Fruit fly (Drosophila melanogaster) whole organism, prepupa: ENCODE measurements around the gene CG42271.

Experiments
- Blimp-1 ChIP-seq: fragments of 200-800 bp; sonication (Bioruptor generic); optimal IDR thresholded peaks from 3 replicates; lab custom pipeline; 2017; ENCODE audit warnings: missing biosample characterization, missing genetic modification characterization, mild to moderate bottlenecking, moderate library complexity, missing genetic modification reagents
- CG10631 ChIP-seq: fragments of 200-800 bp; sonication (Bioruptor generic); optimal IDR thresholded peaks from 2 replicates; lab custom pipeline; 2016; ENCODE audit warnings: missing biosample characterization, missing genetic modification characterization
- CG11294 ChIP-seq: fragments of 200-800 bp; sonication (Bioruptor generic); IDR thresholded peaks from 2 replicates; pipeline ENCODE4 v1.3.6; 2022; ENCODE audit warnings: missing biosample characterization, missing genetic modification characterization
- CG11762 ChIP-seq: fragments of 200-800 bp; sonication (Bioruptor generic); optimal IDR thresholded peaks from 3 replicates; lab custom pipeline; 2016; ENCODE audit warnings: missing biosample characterization, missing genetic modification characterization; ENCODE audit not compliant: insufficient read depth
- CG11902 ChIP-seq: fragments of 200-800 bp; sonication (Bioruptor generic); optimal IDR thresholded peaks from 3 replicates; lab custom pipeline; 2016; ENCODE audit warnings: missing biosample characterization, missing genetic modification characterization
- CG1621 ChIP-seq: fragments of 200-800 bp; sonication (Bioruptor generic); optimal IDR thresholded peaks from 3 replicates; lab custom pipeline; 2018; ENCODE audit warnings: missing biosample characterization, mild to moderate bottlenecking, missing genetic modification characterization
- CG16779 ChIP-seq: fragments of 200-800 bp; sonication (Bioruptor generic); optimal IDR thresholded peaks from 3 replicates; lab custom pipeline; 2017; ENCODE audit warnings: missing biosample characterization, mild to moderate bottlenecking, missing genetic modification characterization
- CG3032 ChIP-seq: fragments of 200-800 bp; optimal IDR thresholded peaks from 2 replicates; lab custom pipeline; 2019; ENCODE audit warnings: missing biosample characterization, mild to moderate bottlenecking, missing genetic modification characterization, moderate library complexity
- CG31627 ChIP-seq: fragments of 200-800 bp; sonication (Bioruptor generic); optimal IDR thresholded peaks from 3 replicates; lab custom pipeline; 2016; ENCODE audit warnings: missing biosample characterization, missing genetic modification characterization
- CG32006 ChIP-seq: fragments of 200-800 bp; sonication (Bioruptor generic); optimal IDR thresholded peaks from 3 replicates; lab custom pipeline; 2017; ENCODE audit warnings: missing biosample characterization, mild to moderate bottlenecking, missing genetic modification characterization
- CG34406 ChIP-seq: fragments of 200-800 bp; sonication (Bioruptor generic); optimal IDR thresholded peaks from 3 replicates; lab custom pipeline; 2016; ENCODE audit warnings: missing biosample characterization, missing genetic modification characterization
- CG3919 ChIP-seq: fragments of 200-800 bp; sonication (Bioruptor generic); optimal IDR thresholded peaks from 3 replicates; lab custom pipeline; 2016; ENCODE audit warnings: missing biosample characterization, missing genetic modification characterization
- CG4318 ChIP-seq: fragments of 200-800 bp; sonication (Bioruptor generic); optimal IDR thresholded peaks from 3 replicates; lab custom pipeline; 2017; ENCODE audit warnings: missing biosample characterization, mild to moderate bottlenecking, missing genetic modification characterization
- CG6163 ChIP-seq: fragments of 200-800 bp; sonication (Bioruptor generic); IDR thresholded peaks from 3 replicates; pipeline ENCODE4 v1.3.6; 2022; ENCODE audit warnings: missing biosample characterization, missing genetic modification characterization
- CG6276 ChIP-seq: fragments of 200-800 bp; sonication (Bioruptor generic); optimal IDR thresholded peaks from 2 replicates; lab custom pipeline; 2017; ENCODE audit warnings: missing biosample characterization, mild to moderate bottlenecking, missing genetic modification characterization
- CG6792 ChIP-seq: fragments of 200-800 bp; sonication (Bioruptor generic); optimal IDR thresholded peaks from 3 replicates; lab custom pipeline; 2016; ENCODE audit warnings: missing biosample characterization, missing genetic modification characterization
- CG6808 ChIP-seq: fragments of 200-800 bp; sonication (Bioruptor generic); optimal IDR thresholded peaks from 3 replicates; lab custom pipeline; 2017; ENCODE audit warnings: missing biosample characterization, missing genetic modification characterization, mild to moderate bottlenecking, moderate library complexity, missing genetic modification reagents
- CG6854 ChIP-seq: fragments of 200-800 bp; sonication (Bioruptor generic); optimal IDR thresholded peaks from 2 replicates; lab custom pipeline; 2017; ENCODE audit warnings: missing biosample characterization, mild to moderate bottlenecking, missing genetic modification characterization
- CG7368 ChIP-seq: fragments of 200-800 bp; sonication (Bioruptor generic); optimal IDR thresholded peaks from 3 replicates; lab custom pipeline; 2016; ENCODE audit warnings: missing biosample characterization, missing genetic modification characterization
- CG8119 ChIP-seq: fragments of 200-800 bp; sonication (Bioruptor generic); IDR thresholded peaks from 3 replicates; pipeline ENCODE4 v1.3.6; 2022; ENCODE audit warnings: missing biosample characterization, missing genetic modification characterization
- CG8319 ChIP-seq: fragments of 200-800 bp; sonication (Bioruptor generic); optimal IDR thresholded peaks from 3 replicates; lab custom pipeline; 2016; ENCODE audit warnings: missing biosample characterization, missing genetic modification characterization
- CG9139 ChIP-seq: fragments of 200-800 bp; sonication (Bioruptor generic); optimal IDR thresholded peaks from 3 replicates; lab custom pipeline; 2017; ENCODE audit warnings: missing biosample characterization, mild to moderate bottlenecking, missing genetic modification characterization
- Eip75B ChIP-seq: fragments of 200-800 bp; sonication (Bioruptor generic); optimal IDR thresholded peaks from 3 replicates; lab custom pipeline; 2016; ENCODE audit warnings: missing biosample characterization, missing genetic modification characterization
- Eip78C ChIP-seq: fragments of 200-800 bp; sonication (Bioruptor generic); peaks from one replicate; lab custom pipeline; 2016; ENCODE audit warnings: missing biosample characterization, missing genetic modification characterization
- Ets21C ChIP-seq: fragments of 200-800 bp; sonication (Bioruptor generic); optimal IDR thresholded peaks from 3 replicates; lab custom pipeline; 2016; ENCODE audit warnings: missing biosample characterization, missing genetic modification characterization
- Ets96B ChIP-seq: fragments of 200-800 bp; optimal IDR thresholded peaks from 2 replicates; lab custom pipeline; 2019; ENCODE audit warnings: missing biosample characterization, mild to moderate bottlenecking, missing genetic modification characterization, moderate library complexity
- Gug ChIP-seq: fragments of 200-800 bp; sonication (Bioruptor generic); IDR thresholded peaks from 2 replicates; pipeline ENCODE4 v1.3.6; 2022; ENCODE audit warnings: missing biosample characterization, missing genetic modification characterization
- Hr38 ChIP-seq: sonication (Bioruptor generic); optimal IDR thresholded peaks from 2 replicates; lab custom pipeline; 2016; ENCODE audit warnings: missing biosample characterization, missing genetic modification characterization
- Hr39 ChIP-seq: fragments of 200-800 bp; sonication (Bioruptor generic); optimal IDR thresholded peaks from 2 replicates; lab custom pipeline; 2016; ENCODE audit warnings: missing biosample characterization, missing genetic modification characterization
- Hr4 ChIP-seq: fragments of 200-800 bp; sonication (Bioruptor generic); optimal IDR thresholded peaks from 3 replicates; lab custom pipeline; 2016; ENCODE audit warnings: missing biosample characterization, missing genetic modification characterization
- Lpt ChIP-seq: fragments of 200-800 bp; sonication (Bioruptor generic); optimal IDR thresholded peaks from 3 replicates; lab custom pipeline; 2016; ENCODE audit warnings: missing biosample characterization, missing genetic modification characterization
- Smox ChIP-seq: fragments of 200-800 bp; sonication (Bioruptor generic); optimal IDR thresholded peaks from 3 replicates; lab custom pipeline; 2016; ENCODE audit warnings: missing biosample characterization, missing genetic modification characterization
- Sox102F ChIP-seq: fragments of 200-800 bp; sonication (Bioruptor generic); optimal IDR thresholded peaks from 2 replicates; lab custom pipeline; 2016; ENCODE audit warnings: missing biosample characterization, mild to moderate bottlenecking, missing genetic modification characterization
- Sox14 ChIP-seq: fragments of 200-800 bp; sonication (Bioruptor generic); optimal IDR thresholded peaks from 3 replicates; lab custom pipeline; 2016; ENCODE audit warnings: missing biosample characterization, missing genetic modification characterization
- achi ChIP-seq: fragments of 200-800 bp; sonication (Bioruptor generic); optimal IDR thresholded peaks from 3 replicates; lab custom pipeline; 2016; ENCODE audit warnings: missing biosample characterization, missing genetic modification characterization
- acj6 ChIP-seq: fragments of 200-800 bp; sonication (Bioruptor generic); optimal IDR thresholded peaks from 3 replicates; lab custom pipeline; 2016; ENCODE audit warnings: missing biosample characterization, missing genetic modification characterization
- cyc ChIP-seq: fragments of 200-800 bp; sonication (Bioruptor generic); optimal IDR thresholded peaks from 3 replicates; lab custom pipeline; 2016; ENCODE audit warnings: missing biosample characterization, missing genetic modification characterization
- dac ChIP-seq: fragments of 200-800 bp; sonication (Bioruptor generic); optimal IDR thresholded peaks from 2 replicates; lab custom pipeline; 2017; ENCODE audit warnings: missing biosample characterization, mild to moderate bottlenecking, missing genetic modification characterization
- dsx ChIP-seq: fragments of 200-800 bp; optimal IDR thresholded peaks from 3 replicates; lab custom pipeline; 2019; ENCODE audit warnings: missing biosample characterization, mild to moderate bottlenecking, missing genetic modification characterization, moderate library complexity; ENCODE audit not compliant: poor library complexity, severe bottlenecking
- eg ChIP-seq: fragments of 200-800 bp; sonication (Bioruptor generic); IDR thresholded peaks from 3 replicates; pipeline ENCODE4 v1.3.6; 2022; ENCODE audit warnings: missing biosample characterization, missing genetic modification characterization
- fd59A ChIP-seq: fragments of 200-800 bp; sonication (Bioruptor generic); optimal IDR thresholded peaks from 2 replicates; lab custom pipeline; 2017; ENCODE audit warnings: missing biosample characterization, mild to moderate bottlenecking, missing genetic modification characterization, missing genetic modification reagents
- fd85E ChIP-seq: fragments of 200-800 bp; sonication (Bioruptor generic); optimal IDR thresholded peaks from 3 replicates; lab custom pipeline; 2016; ENCODE audit warnings: missing biosample characterization, missing genetic modification characterization
- fkh ChIP-seq: fragments of 200-800 bp; sonication (Bioruptor generic); optimal IDR thresholded peaks from 3 replicates; lab custom pipeline; 2017; ENCODE audit warnings: missing biosample characterization, mild to moderate bottlenecking, missing genetic modification characterization, moderate library complexity
- lz ChIP-seq: fragments of 200-800 bp; sonication (Bioruptor generic); optimal IDR thresholded peaks from 3 replicates; lab custom pipeline; 2016; ENCODE audit warnings: missing biosample characterization, missing genetic modification characterization
- net ChIP-seq: fragments of 200-800 bp; sonication (Bioruptor generic); optimal IDR thresholded peaks from 3 replicates; lab custom pipeline; 2016; ENCODE audit warnings: missing biosample characterization, missing genetic modification characterization
- pdm3 ChIP-seq: fragments of 200-800 bp; sonication (Bioruptor generic); optimal IDR thresholded peaks from 3 replicates; lab custom pipeline; 2016; ENCODE audit warnings: missing biosample characterization, missing genetic modification characterization
- salr ChIP-seq, 2 experiments: fragments of 200-800 bp; sonication (Bioruptor generic); optimal IDR thresholded peaks; 3 replicates each; lab custom pipeline; 2016 to 2018; ENCODE audit warnings: missing biosample characterization in 2 of 2, missing genetic modification characterization in 2 of 2, mild to moderate bottlenecking in 1 of 2
- spab ChIP-seq: fragments of 200-800 bp; sonication (Bioruptor generic); optimal IDR thresholded peaks from 2 replicates; lab custom pipeline; 2017; ENCODE audit warnings: missing biosample characterization, mild to moderate bottlenecking, missing genetic modification characterization, missing genetic modification reagents
- ss ChIP-seq, 2 experiments: fragments of 200-800 bp; sonication (Bioruptor generic); optimal IDR thresholded peaks; 2 replicates in 1 of 2; 3 replicates in 1 of 2; lab custom pipeline; 2017 to 2018; ENCODE audit warnings: mild to moderate bottlenecking in 2 of 2, missing biosample characterization in 2 of 2, missing genetic modification characterization in 2 of 2, moderate library complexity in 1 of 2
- svp ChIP-seq: fragments of 200-800 bp; sonication (Bioruptor generic); peaks from one replicate; lab custom pipeline; 2016; ENCODE audit warnings: missing biosample characterization, missing genetic modification characterization
- topi ChIP-seq: fragments of 200-800 bp; sonication (Bioruptor generic); optimal IDR thresholded peaks from 3 replicates; lab custom pipeline; 2016; ENCODE audit warnings: missing biosample characterization, missing genetic modification characterization
- vri ChIP-seq: fragments of 200-800 bp; sonication (Bioruptor generic); optimal IDR thresholded peaks from 3 replicates; lab custom pipeline; 2016; ENCODE audit warnings: missing biosample characterization, mild to moderate bottlenecking, missing genetic modification characterization

Gene CG42271

DNA sequence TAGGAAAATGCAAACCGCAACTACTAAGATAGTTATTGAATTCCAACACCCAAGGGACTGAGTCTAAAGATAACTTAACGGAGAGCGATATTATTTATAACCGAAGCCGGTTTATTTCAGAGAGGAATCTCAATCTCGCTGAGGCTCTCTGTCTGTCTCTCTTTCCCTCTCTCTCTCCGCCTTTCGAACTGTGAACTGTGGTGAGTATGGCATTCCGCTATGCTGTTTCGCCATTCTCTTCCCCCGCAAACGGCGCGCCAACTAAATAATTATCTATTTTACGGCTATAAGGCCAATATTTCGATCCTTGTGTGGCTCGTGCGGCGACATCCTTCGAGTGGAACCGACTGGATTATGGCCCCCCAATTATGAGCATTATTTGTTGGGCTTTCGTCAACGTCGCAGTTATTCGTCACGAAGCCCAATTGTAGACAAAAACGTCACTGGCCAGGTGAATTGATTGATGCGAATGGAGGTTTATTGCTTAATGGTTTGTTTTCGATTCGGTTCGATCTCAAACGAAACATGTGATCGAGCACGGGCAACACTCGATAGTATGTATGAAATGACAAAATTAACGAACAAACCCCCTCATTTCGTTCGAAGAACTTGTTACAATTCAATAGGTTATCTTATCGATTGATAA lies 21.6 kb downstream of the CG42271 start:
- TF ChIP-seq CG34406 (GFP tag; lab: Kevin White, UChicago): no peak
- peak; percentile 4 for TF ChIP-seq Eip78C (GFP tag; lab: Kevin White, UChicago)
- TF ChIP-seq CG3919: no peak
- TF ChIP-seq fd85E: no peak
- TF ChIP-seq Eip75B (GFP tag; lab: Kevin White, UChicago): no peak
- no peak for TF ChIP-seq CG3032
- TF ChIP-seq CG8319 (GFP tag; lab: Kevin White, UChicago): no peak
- no peak for TF ChIP-seq CG11902 (GFP tag; lab: Kevin White, UChicago)
- TF ChIP-seq CG16779 (tag; lab: Kevin White, UChicago): no peak
- TF ChIP-seq CG10631: no peak
- TF ChIP-seq Hr4: no peak
- no peak for TF ChIP-seq fkh
- TF ChIP-seq Ets21C (GFP tag; lab: Kevin White, UChicago): no peak
- no peak for TF ChIP-seq Sox14 (GFP tag; lab: Kevin White, UChicago)
- no peak for TF ChIP-seq Blimp-1 (GFP tag; lab: Kevin White, UChicago)
- TF ChIP-seq CG6163 (GFP tag; lab: Robert Waterston, UW): 0 out of 3 replicates have a peak, but pooled peaks have one; percentile 42
- TF ChIP-seq CG7368 (GFP tag; lab: Kevin White, UChicago): no peak
- no peak for TF ChIP-seq Smox (GFP tag; lab: Kevin White, UChicago)
- peak; percentile 61 for TF ChIP-seq CG1621 (tag; lab: Kevin White, UChicago)
- no peak for TF ChIP-seq CG4318 (GFP tag; lab: Kevin White, UChicago)
- no peak for TF ChIP-seq cyc (GFP tag; lab: Kevin White, UChicago)
- no peak for TF ChIP-seq CG6854 (GFP tag; lab: Kevin White, UChicago)
- no peak for TF ChIP-seq Sox102F (GFP tag; lab: Kevin White, UChicago)
- peak; percentile 38 for TF ChIP-seq CG9139
- no peak for TF ChIP-seq Gug (GFP tag; lab: Robert Waterston, UW)
- TF ChIP-seq lz (GFP tag; lab: Kevin White, UChicago): no peak
- TF ChIP-seq CG32006 (GFP tag; lab: Kevin White, UChicago): no peak
- TF ChIP-seq ss (GFP tag; optimal IDR thresholded peaks at IDR 0.05; lab: Kevin White, UChicago): peak; percentile 23 to 48
- no peak for TF ChIP-seq CG11294 (GFP tag; lab: Robert Waterston, UW)
- no peak for TF ChIP-seq Hr39 (GFP tag; lab: Kevin White, UChicago)
- TF ChIP-seq CG11762 (GFP tag; lab: Kevin White, UChicago): no peak
- TF ChIP-seq pdm3: no peak
- peak; percentile 12 for TF ChIP-seq dsx (GFP tag; lab: Kevin White, UChicago)
- TF ChIP-seq CG31627 (GFP tag; lab: Kevin White, UChicago): no peak
- TF ChIP-seq svp (GFP tag; lab: Kevin White, UChicago): peak; percentile 47
- TF ChIP-seq Ets96B (tag; lab: Kevin White, UChicago): no peak
- TF ChIP-seq spab (GFP tag; lab: Kevin White, UChicago): no peak
- TF ChIP-seq achi (GFP tag; lab: Kevin White, UChicago): no peak
- no peak for TF ChIP-seq CG8119 (GFP tag; lab: Robert Waterston, UW)
- TF ChIP-seq topi (GFP tag; lab: Kevin White, UChicago): no peak
- no peak for TF ChIP-seq CG6276 (GFP tag; lab: Kevin White, UChicago)
- peak; percentile 1 for TF ChIP-seq CG6808 (GFP tag; lab: Kevin White, UChicago)
- no peak for TF ChIP-seq acj6
- no peak for TF ChIP-seq Hr38 (GFP tag; lab: Kevin White, UChicago)
- no peak for TF ChIP-seq salr (GFP tag; optimal IDR thresholded peaks at IDR 0.05; lab: Kevin White, UChicago)
- peak; percentile 18; the same call in 1 of the 3 replicates for TF ChIP-seq eg (GFP tag; lab: Robert Waterston, UW)
- no peak for TF ChIP-seq Lpt (GFP tag; lab: Kevin White, UChicago)
- no peak for TF ChIP-seq dac (GFP tag; lab: Kevin White, UChicago)
- TF ChIP-seq net (GFP tag; lab: Kevin White, UChicago): no peak
- TF ChIP-seq fd59A (GFP tag; lab: Kevin White, UChicago): no peak
- TF ChIP-seq CG6792 (GFP tag; lab: Kevin White, UChicago): no peak
- TF ChIP-seq vri (GFP tag; lab: Kevin White, UChicago): no peak
